Worm (Caenorhabditis elegans): Measurements from ENCODE around the gene T25D3.3.
A peak's percentile ranks its signal among the peaks of the same experiment; 100 is the strongest.

Gene T25D3.3

DNA sequence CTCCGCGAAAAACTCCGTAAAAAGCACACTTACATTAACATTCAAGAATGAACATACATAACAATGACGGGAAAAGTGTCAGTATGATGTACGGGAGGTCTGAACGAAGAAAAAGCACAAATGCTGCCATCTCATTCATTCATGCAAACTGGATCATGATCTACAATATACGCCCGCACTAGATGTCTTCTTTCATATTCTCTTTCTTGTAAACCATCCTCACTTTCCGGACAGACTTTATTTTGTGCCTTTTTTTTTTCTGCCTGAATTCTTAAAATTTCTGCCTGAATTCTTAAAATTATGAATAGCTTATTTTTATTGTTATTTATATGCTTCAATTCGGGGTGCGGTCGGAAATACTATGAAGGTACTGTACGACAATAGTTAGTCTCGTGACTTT is 17.2 kb upstream of the T25D3.3 start, which contains the start of gene K10B4.1:
Gene K10B4.1, plus strand, starts transcription at position 301 of the 400 bp plus-strand sequence.
- no peak for TF ChIP-seq zfp-2 (tag; optimal IDR thresholded peaks at IDR 0.05)
- no peak for TF ChIP-seq lin-1 (GFP tag; IDR thresholded peaks at IDR 0.05)
- TF ChIP-seq gei-8 (GFP tag; optimal IDR thresholded peaks at IDR 0.05), result no peak
- no peak for TF ChIP-seq spr-3 (GFP tag; optimal IDR thresholded peaks at IDR 0.05)
- TF ChIP-seq ZK337.2 (GFP tag; IDR thresholded peaks at IDR 0.05), result no peak
- no peak for TF ChIP-seq saeg-2 (GFP tag; IDR thresholded peaks at IDR 0.05)
- TF ChIP-seq nhr-102 (tag; optimal IDR thresholded peaks at IDR 0.05), result no peak
- no peak for TF ChIP-seq Y75B8A.6 (GFP tag; IDR thresholded peaks at IDR 0.05)
- no peak for TF ChIP-seq tag-97 (GFP tag; IDR thresholded peaks at IDR 0.05)
- TF ChIP-seq ceh-20 (GFP tag; IDR thresholded peaks at IDR 0.05), result no peak
- TF ChIP-seq egl-43 (GFP tag; IDR thresholded peaks at IDR 0.05), result no peak
- TF ChIP-seq T26A8.4 (GFP tag; IDR thresholded peaks at IDR 0.05), result no peak
- TF ChIP-seq ama-1 (optimal IDR thresholded peaks at IDR 0.05), result no peak
- TF ChIP-seq mdt-29 (GFP tag; IDR thresholded peaks at IDR 0.05), result no peak
- TF ChIP-seq egl-27 (tag; optimal IDR thresholded peaks at IDR 0.05), result no peak
- TF ChIP-seq lin-15B (tag; optimal IDR thresholded peaks at IDR 0.05), result no peak
- no peak for TF ChIP-seq zip-2 (tag; optimal IDR thresholded peaks at IDR 0.05)
- TF ChIP-seq zag-1 (tag; optimal IDR thresholded peaks at IDR 0.05), result no peak
- no peak for TF ChIP-seq jun-1 (tag; optimal IDR thresholded peaks at IDR 0.05)
- TF ChIP-seq vab-7 (GFP tag; IDR thresholded peaks at IDR 0.05), result no peak

DNA sequence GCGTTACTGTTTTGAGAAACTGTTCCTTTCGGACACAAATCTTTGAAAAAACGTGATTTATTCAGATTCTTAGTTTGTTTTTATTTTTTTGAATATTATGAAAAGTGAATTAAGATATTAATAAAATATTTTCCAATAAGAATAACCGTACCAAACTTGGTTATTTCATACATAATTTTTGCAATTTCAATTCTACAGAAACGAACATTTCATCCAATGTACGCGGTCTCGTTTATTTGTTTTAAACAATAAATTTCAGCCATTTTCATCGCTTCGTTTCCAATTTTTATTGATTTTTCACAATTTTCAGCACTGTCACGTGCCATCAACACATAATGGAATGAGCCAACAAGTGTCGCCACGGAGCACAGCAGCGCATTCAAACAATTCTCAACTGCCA is 5.5 kb upstream of the T25D3.3 start, which contains the start of gene T25D3.4:
Gene T25D3.4, plus strand, starts transcription at position 301 of the 400 bp plus-strand sequence.
- TF ChIP-seq dve-1 (tag; optimal IDR thresholded peaks at IDR 0.05; ENCODE audit: insufficient read depth), result no peak
- TF ChIP-seq aha-1 (tag), result peak; percentile 29
- peak in 1 of 2 experiments; percentile 43 for TF ChIP-seq hif-1 (tag; optimal IDR thresholded peaks at IDR 0.05)

DNA sequence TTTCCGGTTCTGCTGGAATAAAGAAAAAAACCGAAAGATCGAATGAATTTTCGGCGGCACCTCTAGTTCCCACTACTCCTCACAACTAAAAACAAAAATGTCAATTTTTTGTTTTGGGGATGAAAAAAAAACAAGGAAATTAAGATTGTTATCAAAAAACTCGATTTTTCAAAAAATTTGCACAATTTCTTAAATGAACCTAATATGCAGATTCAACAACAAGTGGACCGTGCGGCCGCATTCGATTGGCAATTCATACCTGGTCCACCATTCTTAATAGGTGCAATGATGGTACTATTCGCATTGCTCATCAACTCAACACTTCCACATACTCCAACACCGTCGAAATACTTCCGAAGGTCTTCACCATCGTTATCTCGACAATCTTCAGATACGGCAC is 888 bp upstream of the T25D3.3 start:
- TF ChIP-seq dmd-6 (GFP tag; IDR thresholded peaks at IDR 0.05) (no peak), unc-62 (GFP tag; optimal IDR thresholded peaks at IDR 0.05 in 1 of 2) (peak in 1 of 2 experiments; percentile 95), unc-62 (tag; optimal IDR thresholded peaks at IDR 0.05) (no peak), lin-13 (GFP tag; optimal IDR thresholded peaks at IDR 0.05) (no peak), F26F4.8 (GFP tag; conservative IDR thresholded peaks at IDR 0.05) (no peak)

DNA sequence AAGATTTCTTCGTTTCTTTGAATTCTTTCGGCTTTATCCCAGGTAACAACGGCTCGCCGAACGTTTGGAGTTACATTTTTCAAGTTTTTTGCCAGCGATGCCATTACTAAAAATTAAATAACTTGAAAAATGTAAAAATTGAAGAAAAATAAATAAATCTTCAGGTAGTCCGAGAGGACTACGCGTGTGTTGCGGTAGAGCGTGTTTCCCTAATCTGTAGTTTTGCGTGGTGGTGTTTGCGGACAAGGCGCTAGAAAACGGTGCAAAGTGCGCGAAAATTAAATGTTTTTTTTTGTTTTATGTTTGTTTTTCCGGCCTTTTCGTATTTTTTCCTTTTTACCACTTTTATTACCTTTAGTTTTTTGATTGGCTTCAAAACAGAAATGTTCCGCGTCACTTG is 3.5 kb downstream of the T25D3.3 start, which contains the start of gene mrpl-28:
Gene mrpl-28, minus strand, starts transcription at position 106 of the 400 bp plus-strand sequence.
- TF ChIP-seq lin-15B (tag; optimal IDR thresholded peaks at IDR 0.05), result peak; percentile 87
- TF ChIP-seq unc-130 (GFP tag; optimal IDR thresholded peaks at IDR 0.05), result peak; percentile 33
- TF ChIP-seq F44E2.7 (GFP tag; IDR thresholded peaks at IDR 0.05), result no peak
- TF ChIP-seq spr-1 (tag; optimal IDR thresholded peaks at IDR 0.05), result peak; percentile 71
- TF ChIP-seq madf-5 (GFP tag; IDR thresholded peaks at IDR 0.05), result no peak
- TF ChIP-seq F49E8.2 (tag; optimal IDR thresholded peaks at IDR 0.05; ENCODE audit: borderline replicate concordance), result peak; percentile 60
- peak; percentile 19 for TF ChIP-seq ces-1 (GFP tag; optimal IDR thresholded peaks at IDR 0.05)
- TF ChIP-seq mxl-3 (GFP tag; optimal IDR thresholded peaks at IDR 0.05), result peak; percentile 30
- TF ChIP-seq F10B5.3 (tag; optimal IDR thresholded peaks at IDR 0.05), result peak; percentile 77
- peak; percentile 72 for TF ChIP-seq ctbp-1 (GFP tag; IDR thresholded peaks at IDR 0.05)
- no peak for TF ChIP-seq aha-1 (tag)
- TF ChIP-seq dmd-9 (GFP tag; IDR thresholded peaks at IDR 0.05), result no peak
- no peak for TF ChIP-seq snpc-4 (tag; optimal IDR thresholded peaks at IDR 0.05)
- TF ChIP-seq egl-43 (GFP tag; IDR thresholded peaks at IDR 0.05), result peak; percentile 70
- TF ChIP-seq Y5F2A.4 (GFP tag; optimal IDR thresholded peaks at IDR 0.05), result peak; percentile 9
- TF ChIP-seq dmd-8 (GFP tag; IDR thresholded peaks at IDR 0.05), result no peak
- no peak for TF ChIP-seq php-3 (GFP tag; IDR thresholded peaks at IDR 0.05)
- TF ChIP-seq fos-1 (tag; optimal IDR thresholded peaks at IDR 0.05), result no peak
- peak; percentile 80 for TF ChIP-seq dmd-6 (GFP tag; IDR thresholded peaks at IDR 0.05)
- TF ChIP-seq dpl-1 (GFP tag; optimal IDR thresholded peaks at IDR 0.05), result peak; percentile 97
- peak; percentile 92 for TF ChIP-seq dve-1 (tag; optimal IDR thresholded peaks at IDR 0.05; ENCODE audit: insufficient read depth)
- TF ChIP-seq tra-1 (GFP tag; IDR thresholded peaks at IDR 0.05), result 0 out of 2 replicates have a peak, but pooled peaks have one; percentile 49
- TF ChIP-seq attf-4 (tag; optimal IDR thresholded peaks at IDR 0.05), result no peak
- TF ChIP-seq zfp-3 (GFP tag; conservative IDR thresholded peaks at IDR 0.05), result peak; percentile 57
- no peak for TF ChIP-seq Y105C5A.15 (GFP tag; IDR thresholded peaks at IDR 0.05)

Data from whole organism, L4 larva.